Fruit fly (Drosophila melanogaster): ENCODE results near the gene Paf-AHalpha.

DNA sequence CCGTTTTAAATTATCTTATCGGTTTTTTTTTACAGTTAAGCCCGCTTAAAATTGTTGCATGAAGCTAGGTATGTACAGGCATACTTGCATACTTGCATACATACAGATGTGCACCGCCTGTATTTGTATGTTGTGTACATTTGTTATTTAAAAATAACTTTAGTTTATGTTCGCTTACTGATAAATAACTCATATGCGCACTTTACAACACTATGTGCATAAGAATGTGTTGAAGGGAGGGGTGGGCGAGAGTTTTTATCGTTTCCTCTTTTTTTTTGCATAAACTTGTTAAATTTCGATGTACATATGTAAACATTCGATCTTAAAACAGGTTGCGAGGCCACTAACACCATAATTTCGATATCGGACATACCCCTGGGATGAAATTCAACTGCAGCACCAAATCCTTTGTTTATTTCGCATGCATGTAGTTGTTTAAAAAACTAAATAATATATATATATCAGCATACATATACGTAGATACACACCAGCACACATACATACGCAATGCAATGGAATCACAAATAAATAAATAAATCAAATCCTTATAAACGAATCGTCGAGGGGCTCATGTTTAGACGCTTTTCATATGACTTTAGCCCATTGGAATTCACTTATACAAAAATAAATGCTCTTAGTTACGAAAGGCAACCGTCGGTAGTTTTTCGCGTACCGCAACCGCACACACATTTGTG, 25.5 kb downstream of the Paf-AHalpha start:
- no peak for TF ChIP-seq Hr78 (GFP tag; optimal IDR thresholded peaks at IDR 0.05)
- TF ChIP-seq OdsH (GFP tag; optimal IDR thresholded peaks at IDR 0.05) = no peak
- TF ChIP-seq Hnf4 (GFP tag; optimal IDR thresholded peaks at IDR 0.05) = no peak
- no peak for TF ChIP-seq Dfd (GFP tag; optimal IDR thresholded peaks at IDR 0.05)
- TF ChIP-seq psq (GFP tag; optimal IDR thresholded peaks at IDR 0.05) = no peak
- no peak for TF ChIP-seq Mio (GFP tag; optimal IDR thresholded peaks at IDR 0.05)
- no peak for TF ChIP-seq fru (GFP tag; optimal IDR thresholded peaks at IDR 0.05)
- no peak for TF ChIP-seq woc (GFP tag; optimal IDR thresholded peaks at IDR 0.05)
- no peak for TF ChIP-seq pan (optimal IDR thresholded peaks at IDR 0.05)
- no peak for TF ChIP-seq CG32264 (GFP tag; optimal IDR thresholded peaks at IDR 0.05)
